Worm (Caenorhabditis elegans): ENCODE data around the gene hrg-7.

hrg-7 gene

DNA sequence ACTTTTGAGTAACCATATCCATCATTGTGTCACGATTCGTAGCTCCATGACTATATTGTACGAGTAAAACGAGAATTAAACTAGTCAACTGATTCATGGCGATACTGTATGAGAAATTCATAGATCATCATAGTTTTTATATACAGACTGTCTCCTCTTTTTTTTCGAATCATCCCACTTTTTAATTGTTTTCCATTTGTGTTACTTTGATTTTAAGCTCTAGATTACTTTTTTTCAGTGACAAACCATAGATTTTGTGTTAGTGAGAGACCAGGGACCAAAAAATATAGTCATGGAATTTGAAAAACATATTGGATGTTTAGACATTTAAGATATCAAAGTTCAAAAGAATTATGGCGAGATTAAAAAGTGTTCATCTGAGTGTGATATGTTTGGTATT, 29.8 kb upstream of the hrg-7 start, which contains the start of gene R11D1.3:
Gene R11D1.3, minus strand, starts transcription at position 101 of the 400 bp plus-strand sequence.
- TF ChIP-seq hlh-11 (tag; optimal IDR thresholded peaks at IDR 0.05) (no peak), hmg-1.1 (GFP tag; IDR thresholded peaks at IDR 0.05) (no peak), Y75B8A.6 (GFP tag; IDR thresholded peaks at IDR 0.05) (no peak), ztf-7 (tag; optimal IDR thresholded peaks at IDR 0.05) (no peak)

DNA sequence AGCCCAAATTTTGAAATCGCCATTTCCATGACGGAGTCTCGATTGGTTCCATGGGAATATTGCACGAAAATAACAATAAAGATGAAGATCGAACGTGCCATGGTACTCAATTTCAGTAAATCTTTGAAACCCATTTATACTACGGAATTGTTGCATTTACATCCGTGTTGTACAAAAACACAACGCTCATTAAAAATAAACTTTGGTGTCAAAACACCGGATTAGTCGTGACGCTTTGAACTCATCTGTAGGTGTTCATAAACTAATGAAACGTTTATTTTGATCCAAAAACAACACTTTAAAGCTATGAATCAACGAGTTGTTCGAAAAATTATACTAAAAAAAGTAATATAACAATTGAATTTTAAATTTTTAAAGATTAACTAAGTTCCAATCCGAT, 27.7 kb upstream of the hrg-7 start, which contains the start of gene R11D1.4:
Gene R11D1.4, minus strand, starts transcription at position 101 of the 400 bp plus-strand sequence.
- no peak for TF ChIP-seq nhr-111 (GFP tag; optimal IDR thresholded peaks at IDR 0.05)
- TF ChIP-seq ZK546.5 (tag; optimal IDR thresholded peaks at IDR 0.05): no peak
- no peak for TF ChIP-seq nhr-11 (tag; optimal IDR thresholded peaks at IDR 0.05)
- TF ChIP-seq ceh-32 (tag; optimal IDR thresholded peaks at IDR 0.05; ENCODE audit: poor library complexity): no peak
- no peak for TF ChIP-seq F37D6.2 (tag; optimal IDR thresholded peaks at IDR 0.05)
- TF ChIP-seq madf-5 (GFP tag; IDR thresholded peaks at IDR 0.05): no peak
- no peak for TF ChIP-seq lin-13 (GFP tag; optimal IDR thresholded peaks at IDR 0.05)
- TF ChIP-seq dve-1 (tag; optimal IDR thresholded peaks at IDR 0.05; ENCODE audit: insufficient read depth): no peak
- TF ChIP-seq lin-29 (GFP tag; IDR thresholded peaks at IDR 0.05): no peak
- no peak for TF ChIP-seq lin-38 (GFP tag; IDR thresholded peaks at IDR 0.05)

DNA sequence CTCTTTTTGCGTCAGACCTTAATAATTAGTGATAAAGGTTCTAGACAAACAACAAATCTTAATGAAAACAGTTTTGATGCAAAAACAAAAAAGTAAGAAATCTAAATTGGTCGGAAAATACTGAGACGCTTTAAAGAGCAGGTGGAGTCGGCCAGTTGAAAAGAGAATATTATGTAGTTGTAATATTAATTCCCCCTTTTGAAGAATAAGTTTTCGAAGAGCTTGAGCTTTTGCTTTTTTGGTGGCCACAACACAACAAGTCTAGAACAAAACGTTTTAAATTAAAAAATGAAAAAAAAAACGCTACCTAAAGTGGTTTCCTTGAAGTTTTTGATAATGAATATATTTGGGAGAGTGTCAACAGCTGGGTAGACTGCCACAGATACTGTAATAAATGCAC, 25.4 kb upstream of the hrg-7 start, which contains the start of gene str-178:
Gene str-178, minus strand, starts transcription at position 101 of the 400 bp plus-strand sequence.
- no peak for TF ChIP-seq zfp-3 (GFP tag; conservative IDR thresholded peaks at IDR 0.05)
- TF ChIP-seq dpl-1 (GFP tag; optimal IDR thresholded peaks at IDR 0.05): no peak
- no peak for TF ChIP-seq ceh-62 (tag; optimal IDR thresholded peaks at IDR 0.05)
- TF ChIP-seq nhr-48 (tag; optimal IDR thresholded peaks at IDR 0.05): no peak
- TF ChIP-seq T26A8.4 (GFP tag; IDR thresholded peaks at IDR 0.05): no peak
- no peak for TF ChIP-seq ZK546.5 (tag; optimal IDR thresholded peaks at IDR 0.05)
- no peak for TF ChIP-seq nhr-6 (tag; optimal IDR thresholded peaks at IDR 0.05)
- no peak for TF ChIP-seq lin-1 (GFP tag; IDR thresholded peaks at IDR 0.05)
- no peak for TF ChIP-seq zfp-2 (tag; optimal IDR thresholded peaks at IDR 0.05)
- TF ChIP-seq ztf-11 (tag; optimal IDR thresholded peaks at IDR 0.05): no peak
- TF ChIP-seq nhr-10 (tag; optimal IDR thresholded peaks at IDR 0.05): no peak
- TF ChIP-seq nhr-41 (GFP tag; IDR thresholded peaks at IDR 0.05): no peak
- TF ChIP-seq lin-38 (GFP tag; IDR thresholded peaks at IDR 0.05): no peak
- no peak for TF ChIP-seq lir-3 (tag; optimal IDR thresholded peaks at IDR 0.05)
- no peak for TF ChIP-seq sdz-12 (GFP tag; optimal IDR thresholded peaks at IDR 0.05)
- no peak for TF ChIP-seq nhr-42 (GFP tag; IDR thresholded peaks at IDR 0.05)
- TF ChIP-seq snpc-1.2 (GFP tag; IDR thresholded peaks at IDR 0.05): no peak
- no peak for TF ChIP-seq Y105C5A.15 (GFP tag; IDR thresholded peaks at IDR 0.05)

DNA sequence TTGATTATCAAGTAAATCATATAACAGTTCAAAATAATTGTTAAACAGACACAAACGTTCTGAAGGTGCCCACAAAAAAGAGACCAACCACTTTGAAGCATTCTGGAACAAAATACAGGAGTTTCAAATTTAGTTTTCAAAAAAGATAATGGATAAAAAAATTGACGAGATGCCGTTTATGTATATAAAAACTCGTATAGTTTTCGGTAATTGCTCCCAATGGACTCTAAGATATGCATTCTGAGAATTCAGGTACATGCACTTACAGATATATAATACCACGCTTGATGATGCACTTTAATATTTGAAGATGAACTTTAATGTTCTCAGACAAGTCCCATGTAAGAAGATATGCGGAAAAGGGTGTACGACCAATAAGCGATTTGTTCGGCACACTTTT, 23.2 kb upstream of the hrg-7 start, which contains the start of gene str-181:
Gene str-181, minus strand, starts transcription at position 101 of the 400 bp plus-strand sequence.
- peak; percentile 56 for TF ChIP-seq aha-1 (tag)
- no peak for TF ChIP-seq madf-5 (GFP tag; IDR thresholded peaks at IDR 0.05)

DNA sequence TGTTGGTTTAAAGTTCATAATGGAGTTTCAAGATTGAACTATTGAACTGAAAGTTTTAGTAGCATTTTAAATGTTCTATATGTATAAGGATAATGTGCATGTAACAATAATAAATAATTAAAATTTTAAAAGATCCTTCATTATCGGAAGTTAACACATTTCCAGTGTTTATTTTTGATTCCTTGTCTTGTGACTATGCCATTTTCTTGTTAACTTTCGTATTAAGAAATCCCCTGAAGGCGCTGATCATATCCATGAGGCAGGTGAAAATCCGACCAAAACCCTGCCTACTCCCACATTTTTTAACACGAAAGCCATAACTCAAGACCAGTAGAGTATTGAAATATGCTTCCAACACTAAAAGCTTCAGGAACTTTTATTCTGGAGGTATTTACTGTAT, 22.1 kb upstream of the hrg-7 start, which contains the start of gene R11D1.7:
Gene R11D1.7, plus strand, starts transcription at position 301 of the 400 bp plus-strand sequence.
- no peak for TF ChIP-seq madf-5 (GFP tag; IDR thresholded peaks at IDR 0.05)
- no peak for TF ChIP-seq F26F4.8 (GFP tag; conservative IDR thresholded peaks at IDR 0.05)
- no peak for TF ChIP-seq fos-1 (tag; optimal IDR thresholded peaks at IDR 0.05)
- TF ChIP-seq pqm-1 (tag; optimal IDR thresholded peaks at IDR 0.05): no peak
- TF ChIP-seq ceh-82 (tag; optimal IDR thresholded peaks at IDR 0.05): no peak
- TF ChIP-seq T26A8.4 (GFP tag; IDR thresholded peaks at IDR 0.05): no peak
- TF ChIP-seq ceh-32 (tag; optimal IDR thresholded peaks at IDR 0.05; ENCODE audit: poor library complexity): no peak
- TF ChIP-seq hif-1 (tag; optimal IDR thresholded peaks at IDR 0.05): no peak
- TF ChIP-seq mdl-1 (tag; optimal IDR thresholded peaks at IDR 0.05): no peak

Data from whole organism, L4 larva.